Worm (Caenorhabditis elegans): ENCODE measurements around the gene nhr-18.

ce11 chrV:2233177-2233576, 6.2 kb downstream of the nhr-18 start, which contains the start of gene nhr-96:
- TF ChIP-seq dao-5 (tag; optimal IDR thresholded peaks at IDR 0.05) (no peak), him-1 (tag; optimal IDR thresholded peaks at IDR 0.05) (no peak), W03F9.2 (tag; optimal IDR thresholded peaks at IDR 0.05) (no peak)
